Fruit fly (Drosophila melanogaster) whole organism, prepupa: ENCODE data around the gene Sse.

Source experiments
- Blimp-1 ChIP-seq: fragments of 200-800 bp; sonication (Bioruptor generic); optimal IDR thresholded peaks from 3 replicates; lab custom pipeline; 2017; ENCODE audit warnings: missing biosample characterization, missing genetic modification characterization, mild to moderate bottlenecking, moderate library complexity, missing genetic modification reagents
- CG34406 ChIP-seq: fragments of 200-800 bp; sonication (Bioruptor generic); optimal IDR thresholded peaks from 3 replicates; lab custom pipeline; 2016; ENCODE audit warnings: missing biosample characterization, missing genetic modification characterization
- CG6854 ChIP-seq: fragments of 200-800 bp; sonication (Bioruptor generic); optimal IDR thresholded peaks from 2 replicates; lab custom pipeline; 2017; ENCODE audit warnings: missing biosample characterization, mild to moderate bottlenecking, missing genetic modification characterization
- Gug ChIP-seq: fragments of 200-800 bp; sonication (Bioruptor generic); IDR thresholded peaks from 2 replicates; pipeline ENCODE4 v1.3.6; 2022; ENCODE audit warnings: missing biosample characterization, missing genetic modification characterization
- Lpt ChIP-seq: fragments of 200-800 bp; sonication (Bioruptor generic); optimal IDR thresholded peaks from 3 replicates; lab custom pipeline; 2016; ENCODE audit warnings: missing biosample characterization, missing genetic modification characterization
- lz ChIP-seq: fragments of 200-800 bp; sonication (Bioruptor generic); optimal IDR thresholded peaks from 3 replicates; lab custom pipeline; 2016; ENCODE audit warnings: missing biosample characterization, missing genetic modification characterization

dm6 chr3L:5666787-5667186 lies 4.7 kb upstream of the Sse start:
- TF ChIP-seq Blimp-1 (GFP tag; lab: Kevin White, UChicago) (no peak), Lpt (GFP tag; lab: Kevin White, UChicago) (no peak), lz (GFP tag; lab: Kevin White, UChicago) (no peak), CG34406 (GFP tag; lab: Kevin White, UChicago) (no peak), Gug (GFP tag; lab: Robert Waterston, UW) (no peak), CG6854 (GFP tag; lab: Kevin White, UChicago) (no peak)
